Worm (Caenorhabditis elegans) whole organism, young adult: Measurements from ENCODE around the gene Y37E11B.6.

ENCODE experiments used
- B0035.1 ChIP-seq: sonication (generic microtip); optimal IDR thresholded peaks from 2 replicates; lab custom pipeline; 2016; ENCODE audit warnings: missing genetic modification characterization, mild to moderate bottlenecking, missing compliant biosample characterization, missing genotype, missing genetic modification reagents
- B0336.3 ChIP-seq: fragments of 200-800 bp; sonication (Bioruptor generic); IDR thresholded peaks from 2 replicates; pipeline ENCODE4 v1.3.6; 2022; ENCODE audit warnings: missing genetic modification characterization, missing compliant biosample characterization
- D2030.7 ChIP-seq: fragments of 200-800 bp; sonication (Bioruptor generic); IDR thresholded peaks from 2 replicates; pipeline ENCODE4 v1.3.6; 2022; ENCODE audit warnings: missing genetic modification reagents, missing genetic modification characterization, missing compliant biosample characterization
- F10E7.11 ChIP-seq: sonication (generic microtip); optimal IDR thresholded peaks from 2 replicates; lab custom pipeline; 2017; ENCODE audit warnings: mild to moderate bottlenecking, missing genetic modification characterization, moderate library complexity, missing compliant biosample characterization
- F23B12.7 ChIP-seq: sonication (generic microtip); optimal IDR thresholded peaks from 2 replicates; lab custom pipeline; 2017; ENCODE audit warnings: missing genetic modification characterization, mild to moderate bottlenecking, missing compliant biosample characterization, antibody characterized with exemption, moderate library complexity; ENCODE audit not compliant: insufficient read depth
- F37B4.10 ChIP-seq: fragments of 200-800 bp; sonication (Bioruptor generic); IDR thresholded peaks from 2 replicates; pipeline ENCODE4 v1.3.6; 2022; ENCODE audit warnings: missing genetic modification characterization, missing compliant biosample characterization
- F49E8.2 ChIP-seq: sonication (generic microtip); optimal IDR thresholded peaks from 3 replicates; lab custom pipeline; 2017; ENCODE audit warnings: missing genetic modification characterization, mild to moderate bottlenecking, missing compliant biosample characterization, antibody characterized with exemption, moderate library complexity; ENCODE audit not compliant: insufficient read depth
- K11D2.4 ChIP-seq: fragments of 200-800 bp; sonication (Bioruptor generic); IDR thresholded peaks from 2 replicates; pipeline ENCODE4 v1.3.6; 2022; ENCODE audit warnings: missing genetic modification reagents, missing genetic modification characterization, missing compliant biosample characterization
- K12H6.12 ChIP-seq: fragments of 200-800 bp; sonication (Bioruptor generic); optimal IDR thresholded peaks from 2 replicates; lab custom pipeline; 2018; ENCODE audit warnings: mild to moderate bottlenecking, missing genetic modification characterization, missing compliant biosample characterization
- Y53G8AR.9 ChIP-seq: fragments of 200-800 bp; sonication (Bioruptor generic); conservative IDR thresholded peaks from 2 replicates; pipeline ENCODE4 v1.3.6; 2022; ENCODE audit warnings: missing genetic modification reagents, missing genetic modification characterization, missing compliant biosample characterization
- Y56A3A.18 ChIP-seq: fragments of 200-800 bp; sonication (Bioruptor generic); IDR thresholded peaks from 2 replicates; pipeline ENCODE4 v1.3.6; 2022; ENCODE audit warnings: missing genetic modification reagents, missing genetic modification characterization, missing compliant biosample characterization
- Y79H2A.3 ChIP-seq: fragments of 200-800 bp; sonication (Bioruptor generic); conservative IDR thresholded peaks from 2 replicates; pipeline ENCODE4 v1.3.6; 2022; ENCODE audit warnings: missing genetic modification reagents, missing genetic modification characterization, missing compliant biosample characterization
- bed-1 ChIP-seq: fragments of 200-800 bp; sonication (Bioruptor generic); IDR thresholded peaks from 2 replicates; pipeline ENCODE4 v1.3.6; 2022; ENCODE audit warnings: missing genetic modification reagents, missing genetic modification characterization, missing compliant biosample characterization
- ceh-100 ChIP-seq: fragments of 200-800 bp; sonication (Bioruptor generic); IDR thresholded peaks from 2 replicates; pipeline ENCODE4 v1.3.6; 2022; ENCODE audit warnings: missing genetic modification reagents, missing genetic modification characterization, missing compliant biosample characterization
- ceh-27 ChIP-seq: fragments of 200-800 bp; sonication (Bioruptor generic); optimal IDR thresholded peaks from 2 replicates; lab custom pipeline; 2018; ENCODE audit warnings: mild to moderate bottlenecking, missing genetic modification characterization, moderate library complexity, missing compliant biosample characterization
- ceh-79 ChIP-seq: sonication (generic microtip); optimal IDR thresholded peaks from 2 replicates; lab custom pipeline; 2017; ENCODE audit warnings: mild to moderate bottlenecking, missing genetic modification characterization, missing compliant biosample characterization
- die-1 ChIP-seq: sonication (generic microtip); optimal IDR thresholded peaks from 2 replicates; lab custom pipeline; 2016; ENCODE audit warnings: missing genotype, mild to moderate bottlenecking, missing genetic modification characterization, missing compliant biosample characterization
- dox-1 ChIP-seq: fragments of 200-800 bp; sonication (Bioruptor generic); IDR thresholded peaks from 2 replicates; pipeline ENCODE4 v1.3.6; 2022; ENCODE audit warnings: missing genetic modification reagents, missing genetic modification characterization, missing compliant biosample characterization
- dpff-1 ChIP-seq: sonication (generic microtip); optimal IDR thresholded peaks from 2 replicates; lab custom pipeline; 2017; ENCODE audit warnings: mild to moderate bottlenecking, missing genetic modification characterization, missing compliant biosample characterization
- egrh-3 ChIP-seq: fragments of 200-800 bp; sonication (Bioruptor generic); IDR thresholded peaks from 2 replicates; pipeline ENCODE4 v1.3.6; 2022; ENCODE audit warnings: missing genetic modification reagents, missing genetic modification characterization, missing compliant biosample characterization
- hmg-20 ChIP-seq: fragments of 200-800 bp; sonication (Bioruptor generic); IDR thresholded peaks from 2 replicates; pipeline ENCODE4 v1.3.6; 2022; ENCODE audit warnings: missing genetic modification reagents, missing genetic modification characterization, missing compliant biosample characterization
- lag-1 ChIP-seq: fragments of 200-800 bp; sonication (Bioruptor generic); IDR thresholded peaks from 2 replicates; pipeline ENCODE4 v1.3.6; 2022; ENCODE audit warnings: missing genetic modification reagents, missing genetic modification characterization, missing compliant biosample characterization
- let-607 ChIP-seq, 2 experiments: fragments of 200-800 bp in 1 of 2; sonication (Bioruptor generic) in 1 of 2; sonication (generic microtip) in 1 of 2; optimal IDR thresholded peaks; 2 replicates each; lab custom pipeline; 2016 to 2018; ENCODE audit warnings: mild to moderate bottlenecking in 2 of 2, missing compliant biosample characterization in 2 of 2, missing genetic modification characterization in 2 of 2, moderate library complexity in 2 of 2, missing genotype in 1 of 2
- madf-6 ChIP-seq: fragments of 200-800 bp; sonication (Bioruptor generic); IDR thresholded peaks from 2 replicates; pipeline ENCODE4 v1.3.6; 2022; ENCODE audit warnings: missing genetic modification reagents, missing genetic modification characterization, missing compliant biosample characterization
- nfyb-1 ChIP-seq: fragments of 200-800 bp; sonication (Bioruptor generic); IDR thresholded peaks from 2 replicates; pipeline ENCODE4 v1.3.6; 2022; ENCODE audit warnings: missing genetic modification reagents, missing genetic modification characterization, missing compliant biosample characterization
- nhr-80 ChIP-seq: sonication (generic microtip); optimal IDR thresholded peaks from 2 replicates; lab custom pipeline; 2016; ENCODE audit warnings: missing genetic modification characterization, missing compliant biosample characterization
- pbrm-1 ChIP-seq: fragments of 200-800 bp; sonication (Bioruptor generic); IDR thresholded peaks from 2 replicates; pipeline ENCODE4 v1.3.6; 2022; ENCODE audit warnings: missing genetic modification reagents, missing genetic modification characterization, missing compliant biosample characterization
- rcor-1 ChIP-seq: fragments of 200-800 bp; sonication (Bioruptor generic); IDR thresholded peaks from 2 replicates; pipeline ENCODE4 v1.3.6; 2022; ENCODE audit warnings: missing genetic modification reagents, missing genetic modification characterization, missing compliant biosample characterization
- rec-8 ChIP-seq, 2 experiments: sonication (generic microtip); optimal IDR thresholded peaks; 2 replicates each; lab custom pipeline; 2016; ENCODE audit warnings: mild to moderate bottlenecking in 2 of 2, missing genetic modification characterization in 2 of 2, missing genetic modification reagents in 2 of 2, missing genotype in 2 of 2, missing biosample characterization in 1 of 2, missing compliant biosample characterization in 1 of 2, moderate library complexity in 1 of 2
- snpc-4 ChIP-seq, 5 experiments: fragments of 150-350 bp in 1 of 5; sonication (generic microtip) in 4 of 5; optimal IDR thresholded peaks; 2 replicates each; lab custom pipeline; 2014 to 2018; ENCODE audit warnings: missing genetic modification characterization in 5 of 5, missing biosample characterization in 3 of 5, antibody characterized with exemption in 2 of 5, mild to moderate bottlenecking in 2 of 5, missing compliant biosample characterization in 2 of 5, missing genotype in 2 of 5, moderate library complexity in 2 of 5, missing genetic modification reagents in 1 of 5
- tbp1 ChIP-seq: fragments of 200-800 bp; sonication (Bioruptor generic); optimal IDR thresholded peaks from 2 replicates; lab custom pipeline; 2018; ENCODE audit warnings: mild to moderate bottlenecking, missing genetic modification characterization, missing compliant biosample characterization
- tlf-1 ChIP-seq: fragments of 200-800 bp; sonication (Bioruptor generic); optimal IDR thresholded peaks from 2 replicates; lab custom pipeline; 2018; ENCODE audit warnings: mild to moderate bottlenecking, missing genetic modification characterization, missing compliant biosample characterization
- zfh-2 ChIP-seq: fragments of 200-800 bp; sonication (Bioruptor generic); conservative IDR thresholded peaks from 2 replicates; pipeline ENCODE4 v1.3.6; 2022; ENCODE audit warnings: missing genetic modification reagents, missing genetic modification characterization, missing compliant biosample characterization
- zim-3 ChIP-seq: sonication (generic microtip); optimal IDR thresholded peaks from 2 replicates; lab custom pipeline; 2017; ENCODE audit warnings: mild to moderate bottlenecking, missing genetic modification characterization, moderate library complexity, missing compliant biosample characterization
- ztf-18 ChIP-seq: sonication (generic microtip); optimal IDR thresholded peaks from 2 replicates; lab custom pipeline; 2016; ENCODE audit warnings: missing genotype, mild to moderate bottlenecking, missing genetic modification characterization, missing compliant biosample characterization
- ztf-26 ChIP-seq: sonication (generic microtip); optimal IDR thresholded peaks from 2 replicates; lab custom pipeline; 2017; ENCODE audit warnings: missing genetic modification characterization, missing compliant biosample characterization
- ztf-6 ChIP-seq: fragments of 200-800 bp; sonication (Bioruptor generic); IDR thresholded peaks from 2 replicates; pipeline ENCODE4 v1.3.6; 2022; ENCODE audit warnings: missing genetic modification reagents, missing genetic modification characterization, missing compliant biosample characterization

Gene Y37E11B.6

ce11 chrIV:3644863-3645378 lies 45.8 kb upstream of the Y37E11B.6 start (continued):
- TF ChIP-seq F49E8.2 (tag; lab: Kevin White, UChicago) (no peak), lag-1 (GFP tag; lab: Robert Waterston, UW) (no peak), F37B4.10 (GFP tag; lab: Robert Waterston, UW) (no peak), Y79H2A.3 (GFP tag; lab: Robert Waterston, UW) (0 out of 2 replicates have a peak, but pooled peaks have one; percentile 38), bed-1 (no peak), D2030.7 (GFP tag; lab: Robert Waterston, UW) (no peak), madf-6 (GFP tag; lab: Robert Waterston, UW) (0 out of 2 replicates have a peak, but pooled peaks have one; percentile 21), snpc-4 (GFP tag; optimal IDR thresholded peaks at IDR 0.05; lab: Kevin White, UChicago) (no peak), snpc-4 (tag; optimal IDR thresholded peaks at IDR 0.05; lab: Kevin White, UChicago) (no peak)
- TF ChIP-seq, all 124 proteins: peak for 9

DNA sequence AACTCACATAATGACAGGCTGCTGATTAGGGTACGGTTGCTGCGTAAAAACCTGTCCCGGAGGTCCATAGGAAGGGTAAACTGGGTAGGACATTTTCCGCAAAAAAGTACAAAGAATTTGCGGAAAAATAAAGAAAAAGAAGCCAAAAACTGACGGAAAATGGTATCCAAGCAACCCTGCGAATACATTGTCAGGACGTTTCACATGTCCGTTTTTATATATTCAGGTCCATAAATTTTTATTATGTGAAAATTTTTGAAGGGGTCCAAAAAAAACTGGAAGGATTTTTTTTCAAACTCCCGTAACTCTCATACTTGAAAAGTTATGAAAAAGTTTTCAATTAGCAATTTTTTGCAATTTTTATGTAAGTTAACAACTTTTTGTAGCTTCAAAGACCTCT lies 43.1 kb upstream of the Y37E11B.6 start, which contains the start of gene CC8.3:
TSS of gene CC8.3 (minus strand) at position 101 of the 400 bp plus-strand sequence.
- TF ChIP-seq rec-8 (tag; optimal IDR thresholded peaks at IDR 0.05; lab: Kevin White, UChicago) (no peak), let-607 (tag; optimal IDR thresholded peaks at IDR 0.05; lab: Kevin White, UChicago) (no peak), F10E7.11 (no peak), Y53G8AR.9 (GFP tag; lab: Robert Waterston, UW) (no peak), Y56A3A.18 (no peak)

DNA sequence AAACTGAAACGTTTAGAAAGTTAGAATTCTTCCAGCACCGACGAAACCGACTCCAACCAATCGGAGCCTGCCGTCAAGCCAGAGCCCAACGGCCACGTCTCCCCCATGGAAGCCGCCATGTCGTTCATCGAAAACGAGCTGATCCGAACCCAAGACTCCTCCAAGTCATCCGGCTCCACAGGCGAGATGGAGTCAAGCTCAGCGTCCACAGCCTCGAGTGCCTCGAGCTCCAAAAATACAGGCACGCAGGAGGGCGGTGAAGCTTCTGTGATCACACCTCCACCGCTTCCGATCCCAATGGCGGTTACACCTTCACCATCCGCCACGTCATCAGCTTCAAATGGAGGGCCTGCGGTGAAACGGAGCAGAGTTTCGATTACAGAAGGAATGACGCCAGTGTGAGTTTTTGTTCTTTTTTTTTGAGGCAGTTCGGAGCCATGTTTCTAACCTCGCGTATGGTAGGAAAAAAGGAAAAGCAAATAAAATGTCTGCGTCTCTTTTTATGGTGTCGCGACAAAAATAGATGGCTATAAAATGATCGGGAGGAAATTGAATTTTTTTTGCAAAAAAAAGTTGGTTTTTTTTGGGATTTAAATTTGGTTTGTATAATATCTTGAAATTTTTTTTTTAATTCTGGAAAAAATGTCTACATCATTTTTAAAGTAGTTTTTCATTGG lies 39.3 kb upstream of the Y37E11B.6 start:
- peak; percentile 90 for TF ChIP-seq zfh-2
- no peak for TF ChIP-seq madf-6 (GFP tag; lab: Robert Waterston, UW)
- no peak for TF ChIP-seq dpff-1 (tag; lab: Kevin White, UChicago)
- TF ChIP-seq ztf-18, result no peak
- peak; percentile 35; the same call in 1 of the 2 replicates for TF ChIP-seq egrh-3

DNA sequence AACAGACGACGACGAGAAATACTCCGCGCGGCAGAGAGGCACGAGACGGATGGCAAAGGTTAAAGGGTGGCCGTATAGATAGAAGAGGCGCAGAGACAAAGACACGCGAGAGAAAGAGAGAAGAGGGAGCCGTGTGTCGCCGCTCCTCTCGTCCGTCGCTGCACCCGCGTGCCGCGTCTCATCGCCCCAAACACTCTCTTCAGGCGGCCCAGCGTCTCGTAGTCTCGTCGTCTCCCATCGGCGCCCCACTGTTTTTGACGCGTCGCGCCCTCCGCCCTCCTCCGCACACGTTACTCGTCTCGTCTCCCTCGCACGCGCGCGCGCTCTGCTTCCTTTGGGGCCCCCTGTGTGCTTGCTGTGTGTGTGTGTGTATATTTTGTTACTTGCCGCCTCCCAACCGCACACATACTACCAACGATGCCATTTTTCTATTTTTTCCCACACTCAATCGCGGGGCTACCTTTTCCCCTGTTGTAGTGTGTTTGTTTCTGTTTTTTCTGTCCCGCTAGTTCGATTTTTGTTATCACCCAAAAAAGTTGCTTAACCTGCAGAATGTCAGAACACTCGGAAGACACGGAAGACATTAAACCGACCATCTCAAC lies 37.5 kb upstream of the Y37E11B.6 start, which contains the start of gene madf-9:
TSS of gene madf-9 (plus strand) at position 552 of the 602 bp plus-strand sequence.
- TF ChIP-seq ceh-100 (GFP tag; lab: Robert Waterston, UW) (peak; percentile 15; the same call in 1 of the 2 replicates), zim-3 (tag; lab: Kevin White, UChicago) (no peak), pbrm-1 (GFP tag; lab: Robert Waterston, UW) (peak; percentile 58; the same call in 1 of the 2 replicates), snpc-4 (GFP tag; optimal IDR thresholded peaks at IDR 0.05; lab: Kevin White, UChicago) (no peak), snpc-4 (tag; optimal IDR thresholded peaks at IDR 0.05; lab: Kevin White, UChicago) (peak in 2 of 4 experiments; percentile 42 to 55), let-607 (tag; optimal IDR thresholded peaks at IDR 0.05; lab: Kevin White, UChicago) (peak in 1 of 2 experiments; percentile 13), egrh-3 (peak; percentile 97), nfyb-1 (peak; percentile 76), die-1 (tag; lab: Kevin White, UChicago) (peak; percentile 29), B0336.3 (GFP tag; lab: Robert Waterston, UW) (peak; percentile 83; the same call in 1 of the 2 replicates), K11D2.4 (GFP tag; lab: Robert Waterston, UW) (peak; percentile 48; the same call in 1 of the 2 replicates), ceh-79 (peak; percentile 15), ztf-26 (peak; percentile 47), nhr-80 (tag; lab: Kevin White, UChicago) (peak; percentile 34), F23B12.7 (tag; lab: Kevin White, UChicago) (no peak), hmg-20 (GFP tag; lab: Robert Waterston, UW) (0 out of 2 replicates have a peak, but pooled peaks have one; percentile 2), B0035.1 (tag; lab: Kevin White, UChicago) (peak; percentile 12), ceh-27 (GFP tag; lab: Kevin White, UChicago) (peak; percentile 53), rcor-1 (GFP tag; lab: Robert Waterston, UW) (0 out of 2 replicates have a peak, but pooled peaks have one; percentile 13), tbp1 (GFP tag; lab: Kevin White, UChicago) (peak; percentile 20), tlf-1 (GFP tag; lab: Kevin White, UChicago) (no peak), ztf-6 (no peak), K12H6.12 (tag; lab: Kevin White, UChicago) (peak; percentile 62), lag-1 (GFP tag; lab: Robert Waterston, UW) (no peak), zfh-2 (peak; percentile 99), dox-1 (peak; percentile 76; the same call in 1 of the 2 replicates)
